Worm (Caenorhabditis elegans): Measurements from ENCODE around the gene lido-11.

DNA sequence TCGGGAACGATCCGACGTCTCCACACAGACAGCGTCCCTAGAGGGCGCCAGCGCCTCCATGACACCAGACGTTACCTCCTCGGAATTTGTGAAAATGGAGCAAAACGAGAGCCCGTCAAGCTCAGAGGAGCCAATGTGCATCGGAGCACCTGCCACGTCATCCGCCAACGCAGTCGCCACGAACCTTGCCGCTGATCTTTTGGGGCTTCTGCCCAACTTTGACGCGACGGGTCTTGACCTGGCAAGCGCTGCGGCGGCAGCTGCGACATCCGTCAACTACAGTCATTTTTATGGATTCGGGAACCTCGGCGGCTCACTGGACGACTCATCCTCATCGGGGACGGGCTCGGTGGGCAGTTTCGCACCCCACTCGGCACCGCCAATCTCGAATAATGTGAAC is 18.3 kb upstream of the lido-11 start:
- TF ChIP-seq ama-1 (optimal IDR thresholded peaks at IDR 0.05) (no peak), hmg-4 (GFP tag; optimal IDR thresholded peaks at IDR 0.05) (no peak), tbx-37 (GFP tag; conservative IDR thresholded peaks at IDR 0.05) (no peak), ceh-36 (tag; optimal IDR thresholded peaks at IDR 0.05) (no peak), tra-4 (tag; optimal IDR thresholded peaks at IDR 0.05) (no peak), sea-1 (GFP tag; conservative IDR thresholded peaks at IDR 0.05) (no peak), scrt-1 (GFP tag; IDR thresholded peaks at IDR 0.05) (no peak), ceh-13 (GFP tag; optimal IDR thresholded peaks at IDR 0.05) (no peak), flt-1 (GFP tag; IDR thresholded peaks at IDR 0.05) (no peak), B0310.2 (tag; optimal IDR thresholded peaks at IDR 0.05) (no peak), pes-1 (GFP tag; IDR thresholded peaks at IDR 0.05) (no peak), hnd-1 (tag; optimal IDR thresholded peaks at IDR 0.05) (no peak), ets-7 (tag; optimal IDR thresholded peaks at IDR 0.05) (no peak)
